Worm (Caenorhabditis elegans): ENCODE measurements around the gene clc-5.

ce11 chrX:7416082-7416481 is 17.3 kb upstream of the clc-5 start, which contains the start of gene C10A4.1:
- no peak for TF ChIP-seq fos-1 (tag; optimal IDR thresholded peaks at IDR 0.05)
- no peak for TF ChIP-seq fkh-4 (tag; optimal IDR thresholded peaks at IDR 0.05; ENCODE audit: borderline replicate concordance)
